Fruit fly (Drosophila melanogaster): ENCODE measurements around the gene CG15824.

The CG15824 gene

dm6 chr2L:857897-858517, 26.9 kb downstream of the CG15824 start (continued):
- TF ChIP-seq Xrp1 (GFP tag; IDR thresholded peaks at IDR 0.05) (peak; percentile 64; the same call in 1 of the 2 replicates), CG5180 (GFP tag; optimal IDR thresholded peaks at IDR 0.05) (peak; percentile 0), en (GFP tag; optimal IDR thresholded peaks at IDR 0.05) (peak; percentile 48), CG12071 (GFP tag; optimal IDR thresholded peaks at IDR 0.05) (no peak), Aef1 (GFP tag; IDR thresholded peaks at IDR 0.05) (peak; percentile 57; the same call in 2 of the 3 replicates), emc (GFP tag; optimal IDR thresholded peaks at IDR 0.05) (no peak), otp (GFP tag; IDR thresholded peaks at IDR 0.05) (peak; percentile 73), sug (tag; optimal IDR thresholded peaks at IDR 0.05) (peak; percentile 82), stwl (tag; optimal IDR thresholded peaks at IDR 0.05) (no peak), CG16815 (GFP tag; optimal IDR thresholded peaks at IDR 0.05) (no peak), CG12219 (GFP tag; optimal IDR thresholded peaks at IDR 0.05) (peak; percentile 43), H2.0 (GFP tag; IDR thresholded peaks at IDR 0.05) (peak; percentile 41; the same call in 1 of the 2 replicates), Xbp1 (GFP tag; optimal IDR thresholded peaks at IDR 0.05) (peak; percentile 72), cad (GFP tag; optimal IDR thresholded peaks at IDR 0.05) (no peak), CG10654 (GFP tag; optimal IDR thresholded peaks at IDR 0.05) (no peak), CG15011 (GFP tag; optimal IDR thresholded peaks at IDR 0.05) (no peak), h (optimal IDR thresholded peaks at IDR 0.05) (no peak), shn (GFP tag; optimal IDR thresholded peaks at IDR 0.05) (peak; percentile 46), CG10979 (tag; optimal IDR thresholded peaks at IDR 0.05) (peak; percentile 58), CG16813 (GFP tag; IDR thresholded peaks at IDR 0.05; ENCODE audit: partially characterized antibody) (no peak), E2f1 (GFP tag; IDR thresholded peaks at IDR 0.05) (peak; percentile 64), CG13287 (GFP tag; IDR thresholded peaks at IDR 0.05; ENCODE audit: partially characterized antibody) (no peak), CG17568 (GFP tag; optimal IDR thresholded peaks at IDR 0.05) (no peak), CG12104 (GFP tag; optimal IDR thresholded peaks at IDR 0.05) (peak; percentile 38), sens-2 (GFP tag; IDR thresholded peaks at IDR 0.05) (no peak), chinmo (GFP tag; IDR thresholded peaks at IDR 0.05; ENCODE audit: partially characterized antibody) (0 out of 4 replicates have a peak, but pooled peaks have one; percentile 53), knrl (GFP tag; IDR thresholded peaks at IDR 0.05; ENCODE audit: partially characterized antibody) (no peak), disco-r (GFP tag; optimal IDR thresholded peaks at IDR 0.05) (peak; percentile 57), HmgD (GFP tag; optimal IDR thresholded peaks at IDR 0.05) (no peak), CG17328 (GFP tag; IDR thresholded peaks at IDR 0.05) (peak; percentile 70), B-H1 (GFP tag; IDR thresholded peaks at IDR 0.05) (peak; percentile 54), Camta (GFP tag; optimal IDR thresholded peaks at IDR 0.05) (peak; percentile 44), CG17385 (GFP tag; optimal IDR thresholded peaks at IDR 0.05) (peak; percentile 72), Gug (GFP tag; IDR thresholded peaks at IDR 0.05) (peak; percentile 28; the same call in 2 of the 4 replicates), CG34422 (GFP tag; IDR thresholded peaks at IDR 0.05) (peak; percentile 16; the same call in 1 of the 3 replicates), CG17361 (GFP tag; IDR thresholded peaks at IDR 0.05) (peak; percentile 31; the same call in 1 of the 3 replicates), Fer1 (GFP tag; optimal IDR thresholded peaks at IDR 0.05) (peak; percentile 16), CG2116 (GFP tag; optimal IDR thresholded peaks at IDR 0.05) (peak; percentile 7), CG11247 (GFP tag; IDR thresholded peaks at IDR 0.05) (0 out of 2 replicates have a peak, but pooled peaks have one; percentile 26), nerfin-1 (tag; optimal IDR thresholded peaks at IDR 0.05) (peak; percentile 16), CG6854 (GFP tag; optimal IDR thresholded peaks at IDR 0.05) (peak; percentile 16), CG10959 (GFP tag; IDR thresholded peaks at IDR 0.05) (no peak), Ets65A (GFP tag) (peak; percentile 46), phol (tag; optimal IDR thresholded peaks at IDR 0.05) (peak; percentile 36), CG18764 (GFP tag; optimal IDR thresholded peaks at IDR 0.05) (no peak), scrt (GFP tag; optimal IDR thresholded peaks at IDR 0.05) (no peak), usp (GFP tag; optimal IDR thresholded peaks at IDR 0.05) (no peak), sqz (GFP tag; optimal IDR thresholded peaks at IDR 0.05) (peak; percentile 7), CG14014 (GFP tag; IDR thresholded peaks at IDR 0.05) (peak; percentile 41; the same call in 1 of the 2 replicates), mam (GFP tag; optimal IDR thresholded peaks at IDR 0.05) (peak; percentile 57)
